Worm (Caenorhabditis elegans): ENCODE measurements around the gene rsp-7.

DNA sequence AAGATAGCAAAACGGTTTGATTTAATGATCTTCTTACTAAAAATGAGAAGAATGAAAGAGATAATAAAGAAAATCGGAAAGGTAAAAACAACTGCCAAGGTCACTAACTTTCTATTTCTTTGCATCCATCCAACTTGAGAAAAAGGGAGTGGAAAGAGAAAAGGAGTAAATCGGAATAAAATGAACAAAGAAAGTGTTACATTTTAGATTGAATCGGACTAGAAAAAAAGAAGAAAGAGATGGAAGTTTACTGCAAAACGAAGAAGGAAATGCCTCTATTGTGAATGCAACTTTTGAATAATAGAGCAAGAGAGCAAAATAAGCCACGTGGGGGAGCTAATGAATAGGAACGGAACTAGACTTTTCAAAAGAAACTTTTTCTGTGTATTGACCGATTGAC is 47.0 kb downstream of the rsp-7 start:
- no peak for TF ChIP-seq gmeb-2 (tag; optimal IDR thresholded peaks at IDR 0.05)
- TF ChIP-seq ceh-24 (tag; optimal IDR thresholded peaks at IDR 0.05): no peak
- no peak for TF ChIP-seq zip-5 (tag; optimal IDR thresholded peaks at IDR 0.05)
- no peak for TF ChIP-seq dmd-4 (tag; optimal IDR thresholded peaks at IDR 0.05; ENCODE audit: borderline replicate concordance)
- no peak for TF ChIP-seq che-1 (tag; optimal IDR thresholded peaks at IDR 0.05)
- no peak for TF ChIP-seq ceh-14 (tag; optimal IDR thresholded peaks at IDR 0.05)
- TF ChIP-seq fkh-10 (GFP tag; optimal IDR thresholded peaks at IDR 0.05): no peak
- no peak for TF ChIP-seq pax-1 (tag; optimal IDR thresholded peaks at IDR 0.05)
- TF ChIP-seq mec-3 (tag; optimal IDR thresholded peaks at IDR 0.05; ENCODE audit: borderline replicate concordance): no peak
- no peak for TF ChIP-seq elt-4 (tag; optimal IDR thresholded peaks at IDR 0.05)
- no peak for TF ChIP-seq C38D4.7 (GFP tag; optimal IDR thresholded peaks at IDR 0.05)
- TF ChIP-seq tbx-2 (tag; optimal IDR thresholded peaks at IDR 0.05): no peak
